Fruit fly (Drosophila melanogaster): Measurements from ENCODE around the gene fabp.

fabp gene

dm6 chr3R:11542899-11543619 lies 23.8 kb downstream of the fabp start, which contains the start of gene dpr4:
TSS of gene dpr4 (minus strand) at chr3R:11542949.
- TF ChIP-seq CG17801 (GFP tag; optimal IDR thresholded peaks at IDR 0.05; ENCODE audit: partially characterized antibody): no peak

dm6 chr3R:11531893-11532292 lies 35.0 kb downstream of the fabp start:
- TF ChIP-seq CG17801 (GFP tag; optimal IDR thresholded peaks at IDR 0.05; ENCODE audit: partially characterized antibody): no peak
